Fruit fly (Drosophila melanogaster): ENCODE data around the gene CG32645.

The CG32645 gene

dm6 chrX:13116438-13117243, 22.4 kb upstream of the CG32645 start (continued):
- TF ChIP-seq CG4318 (GFP tag; optimal IDR thresholded peaks at IDR 0.05) (no peak), cyc (GFP tag; optimal IDR thresholded peaks at IDR 0.05) (no peak), CG10631 (GFP tag; optimal IDR thresholded peaks at IDR 0.05) (no peak), CG15336 (GFP tag; IDR thresholded peaks at IDR 0.05) (no peak), CG32006 (GFP tag; optimal IDR thresholded peaks at IDR 0.05) (peak; percentile 57), fd59A (GFP tag; optimal IDR thresholded peaks at IDR 0.05) (no peak), achi (GFP tag; optimal IDR thresholded peaks at IDR 0.05) (no peak), fkh (GFP tag; optimal IDR thresholded peaks at IDR 0.05) (no peak), Sox14 (GFP tag; optimal IDR thresholded peaks at IDR 0.05) (no peak)

DNA sequence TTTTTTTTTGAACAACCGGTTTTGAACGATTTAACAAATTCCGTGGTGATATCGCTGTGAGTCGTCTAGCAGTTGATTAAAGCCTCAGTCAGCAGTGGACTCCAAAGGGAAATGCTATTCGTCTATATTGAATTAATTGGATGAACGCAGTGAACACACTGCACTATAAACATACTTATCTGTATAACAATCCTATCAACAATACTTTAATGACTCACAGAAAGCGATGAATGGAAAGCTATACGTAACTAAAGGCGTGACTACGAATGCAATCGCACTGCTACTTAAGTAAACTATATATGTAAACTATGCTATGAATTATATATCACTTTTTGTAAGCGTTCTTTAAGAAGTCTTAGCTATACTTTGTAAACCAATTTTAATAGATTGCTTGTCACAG, 13.4 kb upstream of the CG32645 start:
- TF ChIP-seq Blimp-1 (GFP tag; optimal IDR thresholded peaks at IDR 0.05) (no peak), esn (GFP tag; optimal IDR thresholded peaks at IDR 0.05) (no peak), CG1621 (tag; optimal IDR thresholded peaks at IDR 0.05) (no peak), CG11902 (GFP tag; optimal IDR thresholded peaks at IDR 0.05) (no peak), Sox15 (GFP tag; optimal IDR thresholded peaks at IDR 0.05) (no peak), eg (GFP tag; IDR thresholded peaks at IDR 0.05) (no peak), dac (GFP tag; optimal IDR thresholded peaks at IDR 0.05) (no peak), CG6808 (GFP tag; optimal IDR thresholded peaks at IDR 0.05) (no peak), Lpt (GFP tag; optimal IDR thresholded peaks at IDR 0.05) (no peak), CG16779 (tag; optimal IDR thresholded peaks at IDR 0.05) (no peak), OdsH (GFP tag; optimal IDR thresholded peaks at IDR 0.05) (no peak), Smox (GFP tag; optimal IDR thresholded peaks at IDR 0.05) (no peak), CG3919 (GFP tag; optimal IDR thresholded peaks at IDR 0.05) (no peak)

DNA sequence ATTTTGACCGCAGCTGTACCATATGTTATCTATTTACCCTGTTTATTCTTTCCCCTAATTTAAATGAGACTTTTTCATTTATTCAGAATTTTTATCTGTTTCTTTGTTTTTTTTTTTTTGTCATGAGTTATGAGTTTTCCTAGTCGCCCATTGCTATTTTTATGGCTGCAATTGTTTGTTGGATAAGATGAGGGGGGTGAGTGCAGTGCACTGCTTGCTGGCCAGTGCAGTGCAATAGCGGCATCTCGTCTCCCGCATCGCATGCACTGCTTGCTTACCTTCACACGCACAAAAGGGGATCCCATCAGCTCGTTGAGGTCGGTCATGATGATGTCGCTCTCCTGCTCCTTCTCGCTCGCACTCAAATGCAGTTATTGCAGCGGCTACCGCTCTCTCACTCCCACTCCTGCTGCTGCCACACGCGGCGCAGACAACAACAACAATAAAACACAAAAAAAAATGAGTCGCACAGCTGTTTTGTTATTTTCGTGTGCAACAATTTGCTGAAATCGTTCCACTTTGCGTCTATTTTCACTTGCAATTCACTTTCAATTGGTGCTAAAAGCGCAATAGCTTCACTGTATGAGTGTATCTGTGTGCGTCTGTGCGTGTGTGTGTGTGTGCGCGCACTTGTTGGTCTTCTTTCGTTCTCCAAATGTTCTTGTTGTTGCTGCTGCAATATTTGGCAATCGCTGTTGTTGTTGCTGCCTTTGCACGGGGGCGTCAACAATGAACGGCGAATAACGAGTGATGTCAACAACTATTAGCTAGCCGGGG, 10.8 kb upstream of the CG32645 start:
- TF ChIP-seq topi (GFP tag; optimal IDR thresholded peaks at IDR 0.05) (peak; percentile 63), cyc (GFP tag; optimal IDR thresholded peaks at IDR 0.05) (peak; percentile 55), CG9139 (GFP tag; optimal IDR thresholded peaks at IDR 0.05) (peak; percentile 9), CG6808 (GFP tag; optimal IDR thresholded peaks at IDR 0.05) (peak; percentile 17), CG6163 (GFP tag; IDR thresholded peaks at IDR 0.05) (peak; percentile 80), Ets96B (tag; optimal IDR thresholded peaks at IDR 0.05) (peak; percentile 23), CG34406 (GFP tag; optimal IDR thresholded peaks at IDR 0.05) (peak; percentile 56), net (GFP tag; optimal IDR thresholded peaks at IDR 0.05) (peak; percentile 45), fd59A (GFP tag; optimal IDR thresholded peaks at IDR 0.05) (peak; percentile 10), lz (GFP tag; optimal IDR thresholded peaks at IDR 0.05) (peak; percentile 65), Eip78C (GFP tag) (peak; percentile 90), CG6792 (GFP tag; optimal IDR thresholded peaks at IDR 0.05) (peak; percentile 43), CG1621 (tag; optimal IDR thresholded peaks at IDR 0.05) (peak; percentile 23), Sox15 (GFP tag; optimal IDR thresholded peaks at IDR 0.05) (peak; percentile 50), achi (GFP tag; optimal IDR thresholded peaks at IDR 0.05) (peak; percentile 58), ss (GFP tag; optimal IDR thresholded peaks at IDR 0.05) (peak in 1 of 2 experiments; percentile 28), svp (GFP tag) (peak; percentile 84), Ets21C (GFP tag; optimal IDR thresholded peaks at IDR 0.05) (peak; percentile 39), vri (GFP tag; optimal IDR thresholded peaks at IDR 0.05) (peak; percentile 42), dsx (GFP tag; optimal IDR thresholded peaks at IDR 0.05; ENCODE audit: poor library complexity, severe bottlenecking) (peak; percentile 2), CG8632 (GFP tag; optimal IDR thresholded peaks at IDR 0.05) (peak; percentile 55), CG10631 (GFP tag; optimal IDR thresholded peaks at IDR 0.05) (peak; percentile 63), CG6854 (GFP tag; optimal IDR thresholded peaks at IDR 0.05) (peak; percentile 23), Gug (GFP tag; IDR thresholded peaks at IDR 0.05) (no peak), CG11762 (GFP tag; optimal IDR thresholded peaks at IDR 0.05; ENCODE audit: insufficient read depth) (peak; percentile 33), CG31627 (GFP tag; optimal IDR thresholded peaks at IDR 0.05) (peak; percentile 61), Lpt (GFP tag; optimal IDR thresholded peaks at IDR 0.05) (peak; percentile 47), CG8119 (GFP tag; IDR thresholded peaks at IDR 0.05) (peak; percentile 79; the same call in 2 of the 3 replicates), fd85E (GFP tag; optimal IDR thresholded peaks at IDR 0.05) (no peak), Blimp-1 (GFP tag; optimal IDR thresholded peaks at IDR 0.05) (peak; percentile 95), salr (GFP tag; optimal IDR thresholded peaks at IDR 0.05) (peak; percentile 31 to 55)

Measured in whole organism, prepupa.